Worm (Caenorhabditis elegans) whole organism, L1 larva: ENCODE results near the gene gfi-3.

ENCODE experiments used
- C04F5.9 ChIP-seq: sonication (generic microtip); optimal IDR thresholded peaks from 2 replicates; lab custom pipeline; 2016; ENCODE audit warnings: missing genetic modification characterization, missing compliant biosample characterization
- C16A3.4 ChIP-seq: fragments of 150-350 bp; optimal IDR thresholded peaks from 2 replicates; lab custom pipeline; 2014; ENCODE audit warnings: missing biosample characterization, missing genetic modification characterization
- C34B4.2 ChIP-seq: sonication (generic microtip); optimal IDR thresholded peaks from 2 replicates; lab custom pipeline; 2017; ENCODE audit warnings: mild to moderate bottlenecking, missing genetic modification characterization, missing compliant biosample characterization
- F16B12.6 ChIP-seq: fragments of 150-350 bp; optimal IDR thresholded peaks from 2 replicates; lab custom pipeline; 2014; ENCODE audit warnings: missing biosample characterization, missing genetic modification characterization
- Y116A8C.19 ChIP-seq: sonication (generic microtip); optimal IDR thresholded peaks from 2 replicates; lab custom pipeline; 2016; ENCODE audit warnings: missing compliant biosample characterization, missing genetic modification characterization, borderline replicate concordance
- aha-1 ChIP-seq: fragments of 150-350 bp; optimal IDR thresholded peaks from 2 replicates; lab custom pipeline; 2014; ENCODE audit warnings: missing biosample characterization, missing genetic modification characterization
- alr-1 ChIP-seq: fragments of 200-800 bp; sonication (Bioruptor generic); optimal IDR thresholded peaks from 2 replicates; lab custom pipeline; 2018; ENCODE audit warnings: borderline replicate concordance, mild to moderate bottlenecking, missing genetic modification characterization, missing compliant biosample characterization
- aly-2 ChIP-seq: fragments of 150-350 bp; optimal IDR thresholded peaks from 2 replicates; lab custom pipeline; 2014; ENCODE audit warnings: missing biosample characterization, missing genetic modification characterization
- ama-1 ChIP-seq: fragments of 150-350 bp; optimal IDR thresholded peaks from 2 replicates; lab custom pipeline; 2014
- blmp-1 ChIP-seq: fragments of 150-350 bp; optimal IDR thresholded peaks from 2 replicates; lab custom pipeline; 2014; ENCODE audit warnings: missing biosample characterization, missing genetic modification characterization
- ceh-63 ChIP-seq: fragments of 200-800 bp; sonication (Bioruptor generic); optimal IDR thresholded peaks from 2 replicates; lab custom pipeline; 2018; ENCODE audit warnings: mild to moderate bottlenecking, missing genetic modification characterization, missing compliant biosample characterization
- ceh-82 ChIP-seq, 3 experiments: fragments of 150-350 bp in 1 of 3; sonication (generic microtip) in 2 of 3; optimal IDR thresholded peaks; 2 replicates each; lab custom pipeline; 2014 to 2017; ENCODE audit warnings: missing biosample characterization in 3 of 3, missing genetic modification characterization in 3 of 3
- ceh-88 ChIP-seq: fragments of 200-800 bp; sonication (Bioruptor generic); IDR thresholded peaks from 2 replicates; pipeline ENCODE4 v1.3.6; 2022; ENCODE audit warnings: missing genetic modification characterization, missing compliant biosample characterization
- ceh-90 ChIP-seq: sonication (generic microtip); optimal IDR thresholded peaks from 2 replicates; lab custom pipeline; 2016; ENCODE audit warnings: missing genetic modification characterization, missing compliant biosample characterization
- ces-1 ChIP-seq: fragments of 150-350 bp; optimal IDR thresholded peaks from 2 replicates; lab custom pipeline; 2014; ENCODE audit warnings: missing biosample characterization, missing genetic modification reagents, missing genetic modification characterization
- dsc-1 ChIP-seq: sonication (generic microtip); optimal IDR thresholded peaks from 2 replicates; lab custom pipeline; 2016; ENCODE audit warnings: mild to moderate bottlenecking, missing genetic modification characterization, missing compliant biosample characterization
- elt-3 ChIP-seq, 6 experiments: fragments of 150-350 bp in 1 of 6; sonication (generic microtip); optimal IDR thresholded peaks; 2 replicates each; lab custom pipeline; 2017 to 2018; ENCODE audit warnings: missing biosample characterization in 6 of 6, missing genetic modification characterization in 6 of 6, inconsistent platforms in 1 of 6
- ets-5 ChIP-seq: fragments of 200-800 bp; sonication (Bioruptor generic); IDR thresholded peaks from 2 replicates; pipeline ENCODE4 v1.3.6; 2022; ENCODE audit warnings: missing genetic modification characterization, missing compliant biosample characterization
- fkh-10 ChIP-seq: sonication (generic microtip); optimal IDR thresholded peaks from 2 replicates; lab custom pipeline; 2017; ENCODE audit warnings: missing biosample characterization, missing genetic modification reagents, missing genetic modification characterization
- fkh-4 ChIP-seq: sonication (generic microtip); optimal IDR thresholded peaks from 2 replicates; lab custom pipeline; 2016; ENCODE audit warnings: missing compliant biosample characterization, missing genetic modification characterization, borderline replicate concordance
- fkh-8 ChIP-seq: sonication (generic microtip); optimal IDR thresholded peaks from 2 replicates; lab custom pipeline; 2016; ENCODE audit warnings: mild to moderate bottlenecking, missing genetic modification characterization, missing compliant biosample characterization
- grh-1 ChIP-seq: fragments of 200-800 bp; sonication (Bioruptor generic); IDR thresholded peaks from 2 replicates; pipeline ENCODE4 v1.3.6; 2022; ENCODE audit warnings: missing genetic modification reagents, missing genetic modification characterization, missing compliant biosample characterization
- isw-1 ChIP-seq: fragments of 200-800 bp; sonication (Bioruptor generic); IDR thresholded peaks from 2 replicates; pipeline ENCODE4 v1.3.6; 2022; ENCODE audit warnings: missing genetic modification characterization, missing compliant biosample characterization
- lin-39 ChIP-seq: fragments of 150-350 bp; optimal IDR thresholded peaks from 2 replicates; lab custom pipeline; 2014; ENCODE audit warnings: missing biosample characterization, missing genetic modification reagents, missing genetic modification characterization
- mef-2 ChIP-seq: fragments of 150-350 bp; optimal IDR thresholded peaks from 2 replicates; lab custom pipeline; 2014; ENCODE audit warnings: missing biosample characterization, missing genetic modification characterization
- nhr-28 ChIP-seq: fragments of 150-350 bp; optimal IDR thresholded peaks from 2 replicates; lab custom pipeline; 2014; ENCODE audit warnings: missing biosample characterization, missing genetic modification characterization
- nhr-76 ChIP-seq: sonication (generic microtip); optimal IDR thresholded peaks from 2 replicates; lab custom pipeline; 2017; ENCODE audit warnings: missing biosample characterization, missing genetic modification characterization
- nhr-77 ChIP-seq: fragments of 150-350 bp; optimal IDR thresholded peaks from 2 replicates; lab custom pipeline; 2014; ENCODE audit warnings: missing biosample characterization, missing genetic modification characterization
- nhr-85 ChIP-seq: sonication (generic microtip); peaks from one replicate; lab custom pipeline; 2016; ENCODE audit warnings: missing genetic modification characterization, inconsistent platforms, missing compliant biosample characterization
- pag-3 ChIP-seq: sonication (generic microtip); optimal IDR thresholded peaks from 2 replicates; lab custom pipeline; 2017; ENCODE audit warnings: missing genetic modification characterization, mild to moderate bottlenecking, missing compliant biosample characterization, antibody characterized with exemption, borderline replicate concordance; ENCODE audit not compliant: insufficient read depth
- pax-3 ChIP-seq: fragments of 200-800 bp; sonication (Bioruptor generic); optimal IDR thresholded peaks from 2 replicates; lab custom pipeline; 2018; ENCODE audit warnings: mild to moderate bottlenecking, missing genetic modification characterization, moderate library complexity, missing compliant biosample characterization
- rnt-1 ChIP-seq: sonication (generic microtip); optimal IDR thresholded peaks from 2 replicates; lab custom pipeline; 2016; ENCODE audit warnings: mild to moderate bottlenecking, missing genetic modification characterization, moderate library complexity, missing compliant biosample characterization
- skn-1 ChIP-seq: fragments of 150-350 bp; optimal IDR thresholded peaks from 2 replicates; lab custom pipeline; 2014; ENCODE audit warnings: missing biosample characterization, missing genetic modification characterization
- sox-4 ChIP-seq: sonication (generic microtip); optimal IDR thresholded peaks from 2 replicates; lab custom pipeline; 2016; ENCODE audit warnings: missing genetic modification characterization, missing compliant biosample characterization
- sptf-1 ChIP-seq: fragments of 150-350 bp; optimal IDR thresholded peaks from 2 replicates; lab custom pipeline; 2014; ENCODE audit warnings: missing biosample characterization, missing genetic modification characterization
- sup-37 ChIP-seq: fragments of 200-800 bp; sonication (Bioruptor generic); optimal IDR thresholded peaks from 2 replicates; lab custom pipeline; 2018; ENCODE audit warnings: mild to moderate bottlenecking, missing genetic modification characterization, missing compliant biosample characterization
- tbx-2 ChIP-seq: sonication (generic microtip); optimal IDR thresholded peaks from 2 replicates; lab custom pipeline; 2016; ENCODE audit warnings: missing genetic modification characterization, missing compliant biosample characterization
- tlp-1 ChIP-seq: fragments of 150-350 bp; optimal IDR thresholded peaks from 2 replicates; lab custom pipeline; 2014; ENCODE audit warnings: missing biosample characterization, missing genetic modification characterization
- unc-30 ChIP-seq: sonication (generic microtip); optimal IDR thresholded peaks from 2 replicates; lab custom pipeline; 2017; ENCODE audit warnings: missing biosample characterization, missing genetic modification characterization
- unc-98 ChIP-seq: fragments of 200-800 bp; sonication (Bioruptor generic); IDR thresholded peaks from 2 replicates; pipeline ENCODE4 v1.3.6; 2022; ENCODE audit warnings: missing genetic modification characterization, missing compliant biosample characterization
- vab-15 ChIP-seq: sonication (generic microtip); optimal IDR thresholded peaks from 2 replicates; lab custom pipeline; 2017; ENCODE audit warnings: missing genotype, mild to moderate bottlenecking, missing genetic modification characterization, missing compliant biosample characterization
- ztf-4 ChIP-seq: fragments of 150-350 bp; optimal IDR thresholded peaks from 2 replicates; lab custom pipeline; 2014; ENCODE audit warnings: missing biosample characterization, missing genetic modification characterization

Gene gfi-3

ce11 chrX:14489945-14490344 lies 9.6 kb downstream of the gfi-3 start, which contains the start of gene his-24 (continued):
- TF ChIP-seq alr-1 (tag; lab: Kevin White, UChicago) (no peak), sptf-1 (tag; lab: Kevin White, UChicago) (no peak), sox-4 (tag; lab: Kevin White, UChicago) (no peak), lin-39 (tag; lab: Kevin White, UChicago) (peak; percentile 14), nhr-85 (peak; percentile 85), elt-3 (tag; optimal IDR thresholded peaks at IDR 0.05; lab: Kevin White, UChicago) (peak in 2 of 6 experiments; percentile 9 to 56), ces-1 (GFP tag; lab: Kevin White, UChicago) (no peak), pag-3 (tag; lab: Kevin White, UChicago) (no peak), dsc-1 (peak; percentile 58), ceh-63 (GFP tag; lab: Kevin White, UChicago) (no peak), nhr-28 (tag; lab: Kevin White, UChicago) (no peak), blmp-1 (tag; lab: Kevin White, UChicago) (peak; percentile 5), sup-37 (GFP tag; lab: Kevin White, UChicago) (peak; percentile 43), grh-1 (GFP tag; lab: Robert Waterston, UW) (peak; percentile 68), ceh-88 (GFP tag; lab: Robert Waterston, UW) (no peak), ceh-90 (tag; lab: Kevin White, UChicago) (no peak), aly-2 (tag; lab: Kevin White, UChicago) (no peak), ets-5 (GFP tag; lab: Robert Waterston, UW) (no peak), aha-1 (tag; lab: Kevin White, UChicago) (no peak), C04F5.9 (tag; lab: Kevin White, UChicago) (peak; percentile 33), unc-30 (tag; lab: Kevin White, UChicago) (no peak), isw-1 (GFP tag; lab: Robert Waterston, UW) (no peak; the same call in 1 of the 2 replicates), tbx-2 (tag; lab: Kevin White, UChicago) (peak; percentile 72), nhr-76 (tag; lab: Kevin White, UChicago) (no peak), ceh-82 (tag; optimal IDR thresholded peaks at IDR 0.05; lab: Kevin White, UChicago) (peak; percentile 45 to 87 (median 48)), mef-2 (tag; lab: Kevin White, UChicago) (no peak), ama-1 (lab: Kevin White, UChicago) (peak; percentile 74), F16B12.6 (tag; lab: Kevin White, UChicago) (peak; percentile 28), C34B4.2 (tag; lab: Kevin White, UChicago) (no peak), ztf-4 (tag; lab: Kevin White, UChicago) (no peak), fkh-10 (GFP tag; lab: Kevin White, UChicago) (peak; percentile 50), skn-1 (tag; lab: Kevin White, UChicago) (peak; percentile 43), rnt-1 (tag; lab: Kevin White, UChicago) (peak; percentile 75)

- no peak for TF ChIP-seq fkh-4 (tag; lab: Kevin White, UChicago)
- no peak for TF ChIP-seq skn-1 (tag; lab: Kevin White, UChicago)
- no peak for TF ChIP-seq pax-3
- no peak for TF ChIP-seq unc-98
- TF ChIP-seq isw-1 (GFP tag; lab: Robert Waterston, UW) = no peak
- TF ChIP-seq tlp-1 (tag; lab: Kevin White, UChicago) = no peak
- no peak for TF ChIP-seq elt-3 (tag; optimal IDR thresholded peaks at IDR 0.05; lab: Kevin White, UChicago)
- no peak for TF ChIP-seq fkh-8
- no peak for TF ChIP-seq nhr-77 (tag; lab: Kevin White, UChicago)
- TF ChIP-seq Y116A8C.19 (tag; lab: Kevin White, UChicago) = no peak
- TF ChIP-seq vab-15 (tag; lab: Kevin White, UChicago) = no peak
- TF ChIP-seq C16A3.4 (tag; lab: Kevin White, UChicago) = no peak
- TF ChIP-seq fkh-10 (GFP tag; lab: Kevin White, UChicago) = no peak
- TF ChIP-seq C04F5.9 (tag; lab: Kevin White, UChicago) = no peak
Measured at ce11 chrX:14490486-14490885, 10.1 kb downstream of the gfi-3 start.
